Worm (Caenorhabditis elegans) whole organism, midembryonic: Measurements from ENCODE around the gene dhhc-1.

ENCODE experiments used
- T22C8.4 ChIP-seq: fragments of 200-800 bp; sonication (Bioruptor generic); IDR thresholded peaks from 2 replicates; pipeline ENCODE4 v1.3.6; 2022; ENCODE audit warnings: missing genetic modification characterization, missing compliant biosample characterization
- cog-1 ChIP-seq: sonication (generic microtip); optimal IDR thresholded peaks from 2 replicates; lab custom pipeline; 2016; ENCODE audit warnings: missing genetic modification characterization, missing compliant biosample characterization
- flt-1 ChIP-seq: fragments of 200-800 bp; sonication (Bioruptor generic); IDR thresholded peaks from 2 replicates; pipeline ENCODE4 v1.3.6; 2022; ENCODE audit warnings: missing genetic modification characterization, missing compliant biosample characterization
- ztf-23 ChIP-seq: fragments of 200-800 bp; sonication (Bioruptor generic); IDR thresholded peaks from 2 replicates; pipeline ENCODE4 v1.3.6; 2022; ENCODE audit warnings: missing genetic modification reagents, missing genetic modification characterization, missing compliant biosample characterization

DNA sequence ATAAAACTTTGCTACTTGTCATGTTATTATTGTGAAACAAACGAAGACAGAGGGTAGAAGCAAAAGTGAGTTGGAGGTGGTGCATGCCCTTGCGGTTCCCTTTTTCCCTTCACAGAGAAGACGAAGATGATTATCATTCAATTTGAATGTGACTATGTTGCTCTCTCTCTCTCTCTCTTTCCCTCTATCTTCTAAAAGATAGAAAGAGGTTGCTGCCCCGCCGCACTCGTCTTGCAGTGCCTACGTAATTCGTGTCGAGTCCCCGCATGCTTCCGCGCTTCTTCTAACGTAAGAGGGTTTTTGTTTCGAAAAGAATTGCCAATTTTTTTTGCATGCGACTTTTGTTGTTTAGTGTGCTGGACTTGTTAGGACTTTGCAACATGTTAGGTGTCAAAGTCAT lies 28.0 kb upstream of the dhhc-1 start:
- no peak for TF ChIP-seq cog-1 (tag; lab: Kevin White, UChicago)
- no peak for TF ChIP-seq ztf-23 (GFP tag; lab: Robert Waterston, UW)
- TF ChIP-seq T22C8.4 (GFP tag; lab: Robert Waterston, UW), result no peak
- TF ChIP-seq flt-1 (GFP tag; lab: Robert Waterston, UW), result no peak
